Fruit fly (Drosophila melanogaster) whole organism, adult: ENCODE results near the gene CG6126.

Experiments
- CG5204 ChIP-seq: fragments of 200-800 bp; sonication (Bioruptor generic); optimal IDR thresholded peaks from 2 replicates; lab custom pipeline; 2016; ENCODE audit warnings: missing biosample characterization, missing genetic modification characterization
- Hr96 ChIP-seq: fragments of 200-800 bp; sonication (Bioruptor generic); optimal IDR thresholded peaks from 2 replicates; lab custom pipeline; 2016; ENCODE audit warnings: missing biosample characterization, missing genetic modification characterization
- Mnt ChIP-seq: fragments of 200-800 bp; sonication (Bioruptor generic); optimal IDR thresholded peaks from 2 replicates; lab custom pipeline; 2016; ENCODE audit warnings: missing biosample characterization, mild to moderate bottlenecking, missing genetic modification characterization
- cic ChIP-seq: fragments of 200-800 bp; sonication (Bioruptor generic); optimal IDR thresholded peaks from 2 replicates; lab custom pipeline; 2017; ENCODE audit warnings: missing biosample characterization, mild to moderate bottlenecking, missing genetic modification characterization, moderate library complexity
- kay ChIP-seq: fragments of 200-800 bp; sonication (Bioruptor generic); peaks from one replicate; lab custom pipeline; 2016; ENCODE audit warnings: missing biosample characterization, missing genetic modification characterization, borderline replicate concordance

DNA sequence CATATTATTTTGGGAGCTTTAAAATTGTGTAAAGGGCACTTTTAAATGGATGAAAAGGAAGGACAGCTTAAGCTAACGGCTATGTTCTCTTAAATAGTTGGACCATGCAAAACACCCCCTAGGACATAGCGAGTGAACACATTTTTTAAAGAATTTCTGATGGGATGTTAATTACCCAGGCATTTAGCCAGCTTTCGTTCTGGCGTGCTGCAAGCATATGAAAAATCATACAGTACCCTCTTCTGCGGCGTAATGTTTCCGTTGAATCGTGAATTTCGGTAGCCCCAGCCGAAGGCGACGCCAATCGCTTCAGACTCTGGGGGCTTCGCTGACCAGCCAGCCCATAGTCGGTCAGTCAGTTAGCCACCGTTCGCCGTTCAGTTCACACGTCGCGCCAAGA is 48.2 kb downstream of the CG6126 start, which contains the start of gene CG6006:
- no peak for TF ChIP-seq CG5204 (GFP tag; lab: Kevin White, UChicago)
- TF ChIP-seq Hr96 (GFP tag; lab: Kevin White, UChicago): no peak
- no peak for TF ChIP-seq Mnt
- TF ChIP-seq kay (GFP tag; lab: Kevin White, UChicago): no peak
- no peak for TF ChIP-seq cic (GFP tag; lab: Kevin White, UChicago)
